Fruit fly (Drosophila melanogaster) whole organism, embryonic: Measurements from ENCODE around the gene CG6656.

ENCODE experiments used
- ATbp ChIP-seq: fragments of 200-800 bp; sonication (Bioruptor generic); optimal IDR thresholded peaks from 2 replicates; lab custom pipeline; 2017; ENCODE audit warnings: missing biosample characterization, mild to moderate bottlenecking, missing genetic modification characterization, missing genetic modification reagents
- Aef1 ChIP-seq: fragments of 200-800 bp; sonication (Bioruptor generic); IDR thresholded peaks from 3 replicates; pipeline ENCODE4 v1.3.6; 2022; ENCODE audit warnings: missing biosample characterization, missing genetic modification characterization
- Asciz ChIP-seq: fragments of 200-800 bp; sonication (Bioruptor generic); optimal IDR thresholded peaks from 2 replicates; lab custom pipeline; 2017; ENCODE audit warnings: missing biosample characterization, mild to moderate bottlenecking, missing genetic modification characterization, missing genetic modification reagents
- Bdp1 ChIP-seq: fragments of 200-800 bp; sonication (Bioruptor generic); optimal IDR thresholded peaks from 3 replicates; lab custom pipeline; 2016; ENCODE audit warnings: missing biosample characterization, missing genetic modification characterization
- CG10209 ChIP-seq: fragments of 200-800 bp; sonication (Bioruptor generic); optimal IDR thresholded peaks from 3 replicates; lab custom pipeline; 2017; ENCODE audit warnings: missing biosample characterization, mild to moderate bottlenecking, missing genetic modification characterization, missing genetic modification reagents
- CG10979 ChIP-seq: fragments of 200-800 bp; sonication (Bioruptor generic); optimal IDR thresholded peaks from 2 replicates; lab custom pipeline; 2018; ENCODE audit warnings: missing biosample characterization, mild to moderate bottlenecking, missing genetic modification characterization, moderate library complexity
- CG11085 ChIP-seq: fragments of 200-800 bp; sonication (Bioruptor generic); IDR thresholded peaks from 2 replicates; pipeline ENCODE4 v1.3.6; 2022; ENCODE audit warnings: missing biosample characterization, missing genetic modification characterization
- CG11723 ChIP-seq: fragments of 200-800 bp; sonication (Bioruptor generic); optimal IDR thresholded peaks from 2 replicates; lab custom pipeline; 2017; ENCODE audit warnings: missing biosample characterization, mild to moderate bottlenecking, missing genetic modification characterization
- CG12071 ChIP-seq: fragments of 200-800 bp; sonication (Bioruptor generic); optimal IDR thresholded peaks from 3 replicates; lab custom pipeline; 2018; ENCODE audit warnings: missing biosample characterization, mild to moderate bottlenecking, missing genetic modification characterization
- CG12744 ChIP-seq: fragments of 200-800 bp; sonication (Bioruptor generic); optimal IDR thresholded peaks from 2 replicates; lab custom pipeline; 2016; ENCODE audit warnings: missing biosample characterization, missing genetic modification characterization
- CG1647 ChIP-seq: fragments of 200-800 bp; sonication (Bioruptor generic); optimal IDR thresholded peaks from 3 replicates; lab custom pipeline; 2016; ENCODE audit warnings: missing biosample characterization, missing genetic modification characterization
- CG16863 ChIP-seq: fragments of 200-800 bp; sonication (Bioruptor generic); optimal IDR thresholded peaks from 3 replicates; lab custom pipeline; 2016; ENCODE audit warnings: missing biosample characterization, missing genetic modification characterization
- CG17802 ChIP-seq: fragments of 200-800 bp; sonication (Bioruptor generic); optimal IDR thresholded peaks from 2 replicates; lab custom pipeline; 2018; ENCODE audit warnings: missing biosample characterization, mild to moderate bottlenecking, missing genetic modification characterization, moderate library complexity
- CG18262 ChIP-seq: fragments of 200-800 bp; optimal IDR thresholded peaks from 3 replicates; lab custom pipeline; 2019; ENCODE audit warnings: missing biosample characterization, mild to moderate bottlenecking, missing genetic modification characterization, moderate library complexity
- CG32767 ChIP-seq: fragments of 200-800 bp; sonication (Bioruptor generic); IDR thresholded peaks from 2 replicates; pipeline ENCODE4 v1.3.6; 2022; ENCODE audit warnings: missing biosample characterization, missing genetic modification characterization
- CG34224 ChIP-seq: fragments of 200-800 bp; sonication (Bioruptor generic); IDR thresholded peaks from 3 replicates; pipeline ENCODE4 v1.3.6; 2022; ENCODE audit warnings: missing biosample characterization, missing genetic modification characterization; ENCODE audit not compliant: partially characterized antibody
- CG6272 ChIP-seq: fragments of 200-800 bp; sonication (Bioruptor generic); IDR thresholded peaks from 2 replicates; pipeline ENCODE4 v1.3.6; 2022; ENCODE audit warnings: missing biosample characterization, missing genetic modification characterization
- CG7839 ChIP-seq: fragments of 200-800 bp; sonication (Bioruptor generic); optimal IDR thresholded peaks from 3 replicates; lab custom pipeline; 2018; ENCODE audit warnings: missing biosample characterization, mild to moderate bottlenecking, missing genetic modification characterization, moderate library complexity
- CG8388 ChIP-seq: fragments of 200-800 bp; sonication (Bioruptor generic); optimal IDR thresholded peaks from 2 replicates; lab custom pipeline; 2019; ENCODE audit warnings: missing biosample characterization, mild to moderate bottlenecking, missing genetic modification characterization, moderate library complexity
- CHES-1-like ChIP-seq: fragments of 200-800 bp; sonication (Bioruptor generic); optimal IDR thresholded peaks from 2 replicates; lab custom pipeline; 2016; ENCODE audit warnings: missing biosample characterization, missing genetic modification characterization
- Dp ChIP-seq: fragments of 200-800 bp; sonication (Bioruptor generic); optimal IDR thresholded peaks from 2 replicates; lab custom pipeline; 2018; ENCODE audit warnings: missing biosample characterization, mild to moderate bottlenecking, missing genetic modification characterization, moderate library complexity
- Gug ChIP-seq: fragments of 200-800 bp; sonication (Bioruptor generic); IDR thresholded peaks from 4 replicates; pipeline ENCODE4 v1.3.6; 2022; ENCODE audit warnings: missing biosample characterization, missing genetic modification characterization
- Hey ChIP-seq: fragments of 200-800 bp; sonication (Bioruptor generic); optimal IDR thresholded peaks from 3 replicates; lab custom pipeline; 2018; ENCODE audit warnings: missing biosample characterization, mild to moderate bottlenecking, missing genetic modification characterization
- Hr3 ChIP-seq: fragments of 200-800 bp; sonication (Bioruptor generic); optimal IDR thresholded peaks from 3 replicates; lab custom pipeline; 2016; ENCODE audit warnings: missing biosample characterization, missing genetic modification characterization
- Hsf ChIP-seq: fragments of 200-800 bp; sonication (Bioruptor generic); optimal IDR thresholded peaks from 3 replicates; lab custom pipeline; 2016; ENCODE audit warnings: missing biosample characterization, missing genetic modification characterization
- NK7.1 ChIP-seq: fragments of 200-800 bp; sonication (Bioruptor generic); optimal IDR thresholded peaks from 3 replicates; lab custom pipeline; 2016; ENCODE audit warnings: missing biosample characterization, missing genetic modification characterization
- Taf1 ChIP-seq: fragments of 200-800 bp; sonication (Bioruptor generic); IDR thresholded peaks from 2 replicates; pipeline ENCODE4 v1.3.6; 2022; ENCODE audit warnings: missing biosample characterization, missing genetic modification characterization
- aop ChIP-seq: fragments of 200-800 bp; sonication (Bioruptor generic); IDR thresholded peaks from 2 replicates; pipeline ENCODE4 v1.3.6; 2022; ENCODE audit warnings: missing biosample characterization, missing genetic modification characterization
- ash1 ChIP-seq: fragments of 200-800 bp; sonication (Bioruptor generic); optimal IDR thresholded peaks from 2 replicates; lab custom pipeline; 2018; ENCODE audit warnings: missing biosample characterization, mild to moderate bottlenecking, missing genetic modification characterization
- cato ChIP-seq: fragments of 200-800 bp; sonication (Bioruptor generic); optimal IDR thresholded peaks from 2 replicates; lab custom pipeline; 2016; ENCODE audit warnings: missing biosample characterization, missing genetic modification characterization, borderline replicate concordance
- dmrt99B ChIP-seq: fragments of 200-800 bp; sonication (Bioruptor generic); optimal IDR thresholded peaks from 2 replicates; lab custom pipeline; 2018; ENCODE audit warnings: missing biosample characterization, mild to moderate bottlenecking, missing genetic modification characterization, moderate library complexity
- eve ChIP-seq, 2 experiments: fragments of >200 bp; optimal IDR thresholded peaks; 2 replicates each; lab custom pipeline; 2017; ENCODE audit warnings: missing biosample characterization in 2 of 2, missing genetic modification characterization in 2 of 2
- ewg ChIP-seq: fragments of 200-800 bp; sonication (Bioruptor generic); optimal IDR thresholded peaks from 3 replicates; lab custom pipeline; 2017; ENCODE audit warnings: mild to moderate bottlenecking, missing biosample characterization, missing genetic modification reagents, missing genetic modification characterization
- fd96Cb ChIP-seq: fragments of 200-800 bp; sonication (Bioruptor generic); optimal IDR thresholded peaks from 2 replicates; lab custom pipeline; 2018; ENCODE audit warnings: missing biosample characterization, mild to moderate bottlenecking, missing genetic modification characterization, moderate library complexity
- gsb ChIP-seq: fragments of 200-800 bp; sonication (Bioruptor generic); IDR thresholded peaks from 2 replicates; pipeline ENCODE4 v1.3.6; 2022; ENCODE audit warnings: missing biosample characterization, missing genetic modification characterization
- jing ChIP-seq: fragments of 200-800 bp; sonication (Bioruptor generic); optimal IDR thresholded peaks from 2 replicates; lab custom pipeline; 2018; ENCODE audit warnings: missing biosample characterization, mild to moderate bottlenecking, missing genetic modification characterization
- kay ChIP-seq: fragments of 200-800 bp; sonication (Bioruptor generic); optimal IDR thresholded peaks from 2 replicates; lab custom pipeline; 2016; ENCODE audit warnings: missing biosample characterization, missing genetic modification characterization
- lbe ChIP-seq: fragments of 200-800 bp; sonication (Bioruptor generic); optimal IDR thresholded peaks from 2 replicates; lab custom pipeline; 2016; ENCODE audit warnings: missing biosample characterization, mild to moderate bottlenecking, missing genetic modification characterization
- luna ChIP-seq: fragments of 200-800 bp; sonication (Bioruptor generic); optimal IDR thresholded peaks from 2 replicates; lab custom pipeline; 2016; ENCODE audit warnings: missing biosample characterization, missing genetic modification characterization
- nau ChIP-seq: fragments of 200-800 bp; sonication (Bioruptor generic); optimal IDR thresholded peaks from 3 replicates; lab custom pipeline; 2017; ENCODE audit warnings: missing biosample characterization, mild to moderate bottlenecking, missing genetic modification characterization, missing genetic modification reagents
- nom ChIP-seq: fragments of 200-800 bp; sonication (Bioruptor generic); optimal IDR thresholded peaks from 2 replicates; lab custom pipeline; 2017; ENCODE audit warnings: missing biosample characterization, missing genetic modification characterization, mild to moderate bottlenecking, moderate library complexity, missing genetic modification reagents
- row ChIP-seq: fragments of 200-800 bp; sonication (Bioruptor generic); IDR thresholded peaks from 3 replicates; pipeline ENCODE4 v1.3.6; 2022; ENCODE audit warnings: missing biosample characterization, missing genetic modification characterization
- scrt ChIP-seq: fragments of 200-800 bp; sonication (Bioruptor generic); optimal IDR thresholded peaks from 2 replicates; lab custom pipeline; 2018; ENCODE audit warnings: missing biosample characterization, mild to moderate bottlenecking, missing genetic modification characterization, moderate library complexity
- sens ChIP-seq: fragments of 200-800 bp; sonication (Bioruptor generic); peaks from one replicate; lab custom pipeline; 2016; ENCODE audit warnings: missing biosample characterization, missing genetic modification characterization
- sima ChIP-seq: fragments of 200-800 bp; sonication (Bioruptor generic); optimal IDR thresholded peaks from 2 replicates; lab custom pipeline; 2016; ENCODE audit warnings: missing biosample characterization, missing genetic modification characterization
- sna ChIP-seq: fragments of 200-800 bp; sonication (Bioruptor generic); IDR thresholded peaks from 2 replicates; pipeline ENCODE4 v1.3.6; 2022; ENCODE audit warnings: missing biosample characterization, missing genetic modification characterization; ENCODE audit not compliant: partially characterized antibody
- sr ChIP-seq: fragments of 200-800 bp; sonication (Bioruptor generic); IDR thresholded peaks from 3 replicates; pipeline ENCODE4 v1.3.6; 2022; ENCODE audit warnings: missing biosample characterization, missing genetic modification characterization
- unc-4 ChIP-seq: fragments of 200-800 bp; sonication (Bioruptor generic); IDR thresholded peaks from 2 replicates; pipeline ENCODE4 v1.3.6; 2022; ENCODE audit warnings: missing biosample characterization, missing genetic modification characterization; ENCODE audit not compliant: partially characterized antibody
- wdn ChIP-seq: fragments of 200-800 bp; sonication (Bioruptor generic); IDR thresholded peaks from 2 replicates; pipeline ENCODE4 v1.3.6; 2022; ENCODE audit warnings: missing biosample characterization, missing genetic modification characterization
- wek ChIP-seq: fragments of 200-800 bp; sonication (Bioruptor generic); optimal IDR thresholded peaks from 3 replicates; lab custom pipeline; 2018; ENCODE audit warnings: missing biosample characterization, mild to moderate bottlenecking, missing genetic modification characterization, moderate library complexity
- yki ChIP-seq: fragments of >200 bp; optimal IDR thresholded peaks from 3 replicates; lab custom pipeline; 2018

CG6656 gene

DNA sequence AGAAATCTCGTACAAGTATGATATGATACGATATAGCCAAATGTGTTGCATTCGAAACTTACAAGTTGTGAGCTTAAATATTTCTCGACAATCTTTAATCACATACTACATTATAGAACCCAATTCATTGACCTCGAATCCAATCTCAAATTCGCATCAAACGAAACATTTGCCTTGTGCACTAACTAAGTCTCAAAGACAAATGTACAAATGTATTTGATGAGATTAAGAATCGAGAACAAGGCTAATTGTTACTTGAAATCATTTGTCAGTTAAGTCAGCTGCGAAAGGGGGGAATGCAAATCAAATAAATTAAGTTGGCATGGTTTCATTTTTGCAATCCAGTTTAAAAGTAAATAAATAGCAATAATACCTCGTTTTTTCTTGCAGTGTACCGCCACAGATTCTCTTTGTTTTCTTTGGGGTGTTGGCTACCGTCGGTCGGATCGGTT, 36.6 kb upstream of the CG6656 start (continued):
- TF ChIP-seq eve (GFP tag; optimal IDR thresholded peaks at IDR 0.05; lab: Kevin White, UChicago) (peak in 1 of 2 experiments; percentile 83), CG7839 (tag; lab: Kevin White, UChicago) (peak; percentile 45), sna (no peak), ATbp (GFP tag; lab: Kevin White, UChicago) (peak; percentile 13), row (GFP tag; lab: Robert Waterston, UW) (peak; percentile 14; the same call in 1 of the 3 replicates), NK7.1 (no peak), CG6272 (GFP tag; lab: Robert Waterston, UW) (no peak), CG17802 (no peak), CG1647 (GFP tag; lab: Kevin White, UChicago) (peak; percentile 7), Hsf (GFP tag; lab: Kevin White, UChicago) (peak; percentile 11), lbe (GFP tag; lab: Kevin White, UChicago) (peak; percentile 24), Hr3 (GFP tag; lab: Kevin White, UChicago) (peak; percentile 12), CG34224 (GFP tag; lab: Robert Waterston, UW) (no peak), ewg (GFP tag; lab: Kevin White, UChicago) (peak; percentile 23), sima (no peak), CG16863 (GFP tag; lab: Kevin White, UChicago) (peak; percentile 18), nau (GFP tag; lab: Kevin White, UChicago) (peak; percentile 13), CG18262 (tag; lab: Kevin White, UChicago) (peak; percentile 65), jing (GFP tag; lab: Kevin White, UChicago) (peak; percentile 16), CG8388 (peak; percentile 18), CG10209 (GFP tag; lab: Kevin White, UChicago) (peak; percentile 5)

DNA sequence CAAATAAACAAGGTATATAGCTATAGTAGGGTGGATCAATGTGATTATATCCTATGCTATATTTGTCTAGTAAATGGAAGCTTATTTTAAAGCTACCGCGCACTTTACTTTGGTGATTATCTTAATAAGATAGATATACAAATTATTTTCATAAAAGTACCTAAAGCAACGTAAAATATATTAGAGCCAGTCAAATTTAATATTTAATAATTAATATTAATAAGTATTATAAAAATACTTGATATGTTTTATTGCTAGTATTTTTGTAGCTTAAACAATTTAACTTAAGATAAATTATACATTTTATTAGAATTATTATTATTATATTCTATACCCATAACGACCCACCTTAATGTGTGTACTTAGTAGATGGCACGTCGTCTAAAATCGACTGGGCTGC, 35.5 kb upstream of the CG6656 start:
- no peak for TF ChIP-seq aop
- TF ChIP-seq wek = no peak
- TF ChIP-seq nom (GFP tag; lab: Kevin White, UChicago) = peak; percentile 46
- no peak for TF ChIP-seq wdn (GFP tag; lab: Robert Waterston, UW)
- peak; percentile 19 for TF ChIP-seq fd96Cb
- no peak for TF ChIP-seq CG12071
- TF ChIP-seq CG11085 = no peak
- TF ChIP-seq Aef1 (GFP tag; lab: Robert Waterston, UW) = no peak
- no peak for TF ChIP-seq Dp
- TF ChIP-seq luna (GFP tag; lab: Kevin White, UChicago) = no peak
- no peak for TF ChIP-seq scrt (GFP tag; lab: Kevin White, UChicago)
- TF ChIP-seq Asciz (GFP tag; lab: Kevin White, UChicago) = peak; percentile 47
- peak; percentile 48 for TF ChIP-seq CG10979 (tag; lab: Kevin White, UChicago)
- TF ChIP-seq CG32767 (GFP tag; lab: Robert Waterston, UW) = no peak
- no peak for TF ChIP-seq cato
- TF ChIP-seq Hey (tag; lab: Kevin White, UChicago) = no peak
- no peak for TF ChIP-seq yki (lab: Kevin White, UChicago)
- TF ChIP-seq sens (GFP tag; lab: Kevin White, UChicago) = no peak
- no peak for TF ChIP-seq unc-4 (GFP tag; lab: Robert Waterston, UW)
- no peak for TF ChIP-seq Gug (GFP tag; lab: Robert Waterston, UW)
- no peak for TF ChIP-seq CG12744 (GFP tag; lab: Kevin White, UChicago)
- no peak for TF ChIP-seq Bdp1
- TF ChIP-seq gsb (GFP tag; lab: Robert Waterston, UW) = no peak
- TF ChIP-seq sr = no peak
- TF ChIP-seq kay = no peak
- no peak for TF ChIP-seq CG11723 (GFP tag; lab: Kevin White, UChicago)
- no peak for TF ChIP-seq ash1
- TF ChIP-seq dmrt99B = peak; percentile 55
- no peak for TF ChIP-seq Taf1
- no peak for TF ChIP-seq CHES-1-like (GFP tag; lab: Kevin White, UChicago)
